Worm (Caenorhabditis elegans): Measurements from ENCODE around the gene F19B2.7.

- TF ChIP-seq F37D6.2 (tag; optimal IDR thresholded peaks at IDR 0.05): no peak
- TF ChIP-seq lin-29 (GFP tag; IDR thresholded peaks at IDR 0.05): no peak
- TF ChIP-seq lsy-2 (tag; optimal IDR thresholded peaks at IDR 0.05): no peak
- no peak for TF ChIP-seq unc-62 (GFP tag; optimal IDR thresholded peaks at IDR 0.05 in 1 of 2)
- no peak for TF ChIP-seq unc-62 (tag; optimal IDR thresholded peaks at IDR 0.05)
- no peak for TF ChIP-seq ctbp-1 (GFP tag; IDR thresholded peaks at IDR 0.05)
- TF ChIP-seq tag-97 (GFP tag; IDR thresholded peaks at IDR 0.05): no peak
- no peak for TF ChIP-seq skn-1 (tag; optimal IDR thresholded peaks at IDR 0.05)
- TF ChIP-seq nhr-10 (tag; optimal IDR thresholded peaks at IDR 0.05): no peak
- TF ChIP-seq daf-16 (GFP tag; optimal IDR thresholded peaks at IDR 0.05): no peak
- no peak for TF ChIP-seq daf-16 (tag; optimal IDR thresholded peaks at IDR 0.05)
- no peak for TF ChIP-seq T20F7.1 (GFP tag; optimal IDR thresholded peaks at IDR 0.05)
These were observed 31.8 kb upstream of the F19B2.7 start for ce11 chrV:20119770-20120169.
